Worm (Caenorhabditis elegans) whole organism, L4 larva: ENCODE results near the gene mig-23.
A peak's percentile ranks its signal among the peaks of the same experiment; 100 is the strongest.

Experiments used
- F49E8.2 ChIP-seq: sonication (generic microtip); optimal IDR thresholded peaks from 2 replicates; lab custom pipeline; 2016; ENCODE audit warnings: missing compliant biosample characterization, mild to moderate bottlenecking, missing genetic modification characterization, borderline replicate concordance
- R02D3.7 ChIP-seq: fragments of 150-350 bp; sonication (generic microtip); optimal IDR thresholded peaks from 3 replicates; lab custom pipeline; 2014; ENCODE audit warnings: missing biosample characterization, missing genetic modification characterization
- Y48G9A.11 ChIP-seq: fragments of 200-800 bp; sonication (Bioruptor generic); IDR thresholded peaks from 2 replicates; pipeline ENCODE4 v1.3.6; 2022; ENCODE audit warnings: missing genetic modification reagents, missing genetic modification characterization, missing compliant biosample characterization
- Y5F2A.4 ChIP-seq: fragments of 200-800 bp; sonication (Bioruptor generic); optimal IDR thresholded peaks from 2 replicates; lab custom pipeline; 2018; ENCODE audit warnings: mild to moderate bottlenecking, missing genetic modification characterization, missing compliant biosample characterization
- ZK546.5 ChIP-seq, 2 experiments: sonication (generic microtip); optimal IDR thresholded peaks; 2 replicates each; lab custom pipeline; 2017; ENCODE audit warnings: missing biosample characterization in 2 of 2, missing genetic modification characterization in 2 of 2
- aha-1 ChIP-seq: fragments of 150-350 bp; peaks from one replicate; lab custom pipeline; 2014; ENCODE audit warnings: missing biosample characterization, missing genetic modification characterization
- attf-4 ChIP-seq: sonication (generic microtip); optimal IDR thresholded peaks from 3 replicates; lab custom pipeline; 2017; ENCODE audit warnings: missing biosample characterization, missing genetic modification characterization
- ceh-28 ChIP-seq: fragments of 150-350 bp; optimal IDR thresholded peaks from 2 replicates; lab custom pipeline; 2014; ENCODE audit warnings: missing biosample characterization, missing genetic modification reagents, missing genetic modification characterization
- ceh-32 ChIP-seq: sonication (generic microtip); optimal IDR thresholded peaks from 2 replicates; lab custom pipeline; 2016; ENCODE audit warnings: mild to moderate bottlenecking, missing genetic modification characterization, missing compliant biosample characterization; ENCODE audit not compliant: poor library complexity
- ceh-62 ChIP-seq: sonication (generic microtip); optimal IDR thresholded peaks from 2 replicates; lab custom pipeline; 2017; ENCODE audit warnings: missing biosample characterization, missing genetic modification characterization
- daf-16 ChIP-seq, 3 experiments: sonication (generic microtip); optimal IDR thresholded peaks; 2 replicates each; lab custom pipeline; 2016 to 2017; ENCODE audit warnings: missing genetic modification characterization in 3 of 3, missing genetic modification reagents in 3 of 3, mild to moderate bottlenecking in 2 of 3, missing compliant biosample characterization in 2 of 3, missing biosample characterization in 1 of 3, moderate library complexity in 1 of 3
- daf-19 ChIP-seq: fragments of 200-800 bp; sonication (Bioruptor generic); conservative IDR thresholded peaks from 2 replicates; pipeline ENCODE4 v1.3.6; 2022; ENCODE audit warnings: missing genetic modification characterization, missing compliant biosample characterization
- dpl-1 ChIP-seq: fragments of 150-350 bp; optimal IDR thresholded peaks from 2 replicates; lab custom pipeline; 2014; ENCODE audit warnings: missing biosample characterization, missing genetic modification reagents, missing genetic modification characterization
- duxl-1 ChIP-seq: sonication (generic microtip); optimal IDR thresholded peaks from 2 replicates; lab custom pipeline; 2016; ENCODE audit warnings: mild to moderate bottlenecking, missing genetic modification characterization, moderate library complexity, missing compliant biosample characterization; ENCODE audit not compliant: poor library complexity
- fos-1 ChIP-seq: fragments of 150-350 bp; optimal IDR thresholded peaks from 2 replicates; lab custom pipeline; 2014; ENCODE audit warnings: missing biosample characterization, missing genetic modification characterization
- hlh-11 ChIP-seq: fragments of 200-800 bp; sonication (Bioruptor generic); optimal IDR thresholded peaks from 2 replicates; lab custom pipeline; 2018; ENCODE audit warnings: mild to moderate bottlenecking, missing genetic modification characterization, missing compliant biosample characterization
- hmg-1.1 ChIP-seq: fragments of 200-800 bp; sonication (Bioruptor generic); IDR thresholded peaks from 2 replicates; pipeline ENCODE4 v1.3.6; 2022; ENCODE audit warnings: missing genetic modification reagents, missing genetic modification characterization, missing compliant biosample characterization
- jun-1 ChIP-seq: fragments of 150-350 bp; optimal IDR thresholded peaks from 2 replicates; lab custom pipeline; 2014; ENCODE audit warnings: missing biosample characterization, missing genetic modification reagents, missing genetic modification characterization
- lin-13 ChIP-seq: fragments of 150-350 bp; optimal IDR thresholded peaks from 2 replicates; lab custom pipeline; 2014; ENCODE audit warnings: missing biosample characterization, missing genetic modification reagents, missing genetic modification characterization
- madf-5 ChIP-seq, 2 experiments: fragments of 200-800 bp; sonication (Bioruptor generic); IDR thresholded peaks; 2 replicates each; pipeline ENCODE4 v1.3.6; 2022; ENCODE audit warnings: missing compliant biosample characterization in 2 of 2, missing genetic modification characterization in 2 of 2
- mdl-1 ChIP-seq, 2 experiments: fragments of 150-350 bp in 1 of 2; sonication (generic microtip) in 1 of 2; optimal IDR thresholded peaks; 2 replicates each; lab custom pipeline; 2014 to 2017; ENCODE audit warnings: missing biosample characterization in 2 of 2, missing genetic modification characterization in 2 of 2
- mdt-29 ChIP-seq: fragments of 200-800 bp; sonication (Bioruptor generic); IDR thresholded peaks from 2 replicates; pipeline ENCODE4 v1.3.6; 2022; ENCODE audit warnings: missing genetic modification reagents, missing genetic modification characterization, missing compliant biosample characterization
- mes-2 ChIP-seq: sonication (generic microtip); optimal IDR thresholded peaks from 2 replicates; lab custom pipeline; 2016; ENCODE audit warnings: missing genotype, mild to moderate bottlenecking, missing genetic modification characterization, missing compliant biosample characterization; ENCODE audit not compliant: poor library complexity, severe bottlenecking
- mxl-2 ChIP-seq: fragments of 200-800 bp; sonication (Bioruptor generic); conservative IDR thresholded peaks from 2 replicates; pipeline ENCODE4 v1.3.6; 2022; ENCODE audit warnings: missing genetic modification reagents, missing genetic modification characterization, missing compliant biosample characterization
- nhr-11 ChIP-seq: fragments of 150-350 bp; optimal IDR thresholded peaks from 2 replicates; lab custom pipeline; 2014; ENCODE audit warnings: missing biosample characterization, missing genetic modification characterization
- nhr-111 ChIP-seq: fragments of 200-800 bp; sonication (Bioruptor generic); optimal IDR thresholded peaks from 2 replicates; lab custom pipeline; 2018; ENCODE audit warnings: mild to moderate bottlenecking, missing genetic modification characterization, missing compliant biosample characterization
- nhr-25 ChIP-seq: sonication (generic microtip); optimal IDR thresholded peaks from 2 replicates; lab custom pipeline; 2017; ENCODE audit warnings: missing genetic modification characterization, mild to moderate bottlenecking, missing compliant biosample characterization, antibody characterized with exemption, moderate library complexity, borderline replicate concordance; ENCODE audit not compliant: insufficient read depth
- nhr-28 ChIP-seq: fragments of 150-350 bp; optimal IDR thresholded peaks from 2 replicates; lab custom pipeline; 2014; ENCODE audit warnings: missing biosample characterization, missing genetic modification characterization
- nhr-42 ChIP-seq: fragments of 200-800 bp; sonication (Bioruptor generic); IDR thresholded peaks from 2 replicates; pipeline ENCODE4 v1.3.6; 2022; ENCODE audit warnings: missing genetic modification characterization, missing compliant biosample characterization
- nhr-48 ChIP-seq: sonication (generic microtip); optimal IDR thresholded peaks from 2 replicates; lab custom pipeline; 2016; ENCODE audit warnings: mild to moderate bottlenecking, missing genetic modification characterization, missing compliant biosample characterization
- nhr-76 ChIP-seq: fragments of 150-350 bp; optimal IDR thresholded peaks from 2 replicates; lab custom pipeline; 2014; ENCODE audit warnings: missing biosample characterization, missing genetic modification characterization
- php-3 ChIP-seq: fragments of 200-800 bp; sonication (Bioruptor generic); IDR thresholded peaks from 2 replicates; pipeline ENCODE4 v1.3.6; 2022; ENCODE audit warnings: missing genetic modification reagents, missing genetic modification characterization, missing compliant biosample characterization
- pqm-1 ChIP-seq: sonication (generic microtip); optimal IDR thresholded peaks from 2 replicates; lab custom pipeline; 2017; ENCODE audit warnings: missing biosample characterization, missing genetic modification characterization
- rbr-2 ChIP-seq: sonication (generic microtip); optimal IDR thresholded peaks from 2 replicates; lab custom pipeline; 2016; ENCODE audit warnings: missing genotype, missing genetic modification characterization, missing compliant biosample characterization
- tag-97 ChIP-seq: fragments of 200-800 bp; sonication (Bioruptor generic); IDR thresholded peaks from 2 replicates; pipeline ENCODE4 v1.3.6; 2022; ENCODE audit warnings: missing genetic modification characterization, missing compliant biosample characterization
- unc-130 ChIP-seq: sonication (generic microtip); optimal IDR thresholded peaks from 2 replicates; lab custom pipeline; 2016; ENCODE audit warnings: missing genetic modification reagents, missing genetic modification characterization, missing compliant biosample characterization
- unc-39 ChIP-seq: sonication (generic microtip); optimal IDR thresholded peaks from 2 replicates; lab custom pipeline; 2017; ENCODE audit warnings: missing biosample characterization, missing genetic modification characterization
- unc-62 ChIP-seq, 3 experiments: fragments of 150-350 bp in 1 of 3; sonication (generic microtip); optimal IDR thresholded peaks in 2 of 3; peaks in 1 of 3; 1 replicate in 1 of 3; 2 replicates in 2 of 3; lab custom pipeline; 2014 to 2017; ENCODE audit warnings: missing biosample characterization in 3 of 3, missing genetic modification characterization in 3 of 3, missing genetic modification reagents in 3 of 3, missing genotype in 1 of 3
- vab-7 ChIP-seq: fragments of 200-800 bp; sonication (Bioruptor generic); IDR thresholded peaks from 2 replicates; pipeline ENCODE4 v1.3.6; 2022; ENCODE audit warnings: missing genetic modification reagents, missing genetic modification characterization, missing compliant biosample characterization
- zfp-3 ChIP-seq: fragments of 200-800 bp; sonication (Bioruptor generic); conservative IDR thresholded peaks from 2 replicates; pipeline ENCODE4 v1.3.6; 2022; ENCODE audit warnings: missing genetic modification reagents, missing genetic modification characterization, missing compliant biosample characterization
- zip-11 ChIP-seq: fragments of 200-800 bp; sonication (Bioruptor generic); IDR thresholded peaks from 2 replicates; pipeline ENCODE4 v1.3.6; 2022; ENCODE audit warnings: missing genetic modification characterization, missing compliant biosample characterization

mig-23 gene

ce11 chrX:5962560-5962959 lies 13.9 kb upstream of the mig-23 start (continued):
- TF ChIP-seq nhr-76 (tag; lab: Kevin White, UChicago) (no peak), mes-2 (tag; lab: Kevin White, UChicago) (no peak), ceh-28 (tag; lab: Kevin White, UChicago) (no peak), Y48G9A.11 (no peak), pqm-1 (tag; lab: Kevin White, UChicago) (no peak), madf-5 (GFP tag; IDR thresholded peaks at IDR 0.05; lab: Robert Waterston, UW) (no peak)

ce11 chrX:5960872-5961271 lies 12.2 kb upstream of the mig-23 start:
- peak; percentile 45 for TF ChIP-seq nhr-28
- no peak for TF ChIP-seq mxl-2 (GFP tag; lab: Robert Waterston, UW)
- no peak for TF ChIP-seq jun-1
- TF ChIP-seq Y48G9A.11, result no peak
- TF ChIP-seq unc-62 (GFP tag; optimal IDR thresholded peaks at IDR 0.05 in 1 of 2; lab: Kevin White, UChicago), result peak in 1 of 2 experiments; percentile 64
- no peak for TF ChIP-seq unc-62 (tag; optimal IDR thresholded peaks at IDR 0.05; lab: Kevin White, UChicago)
- no peak for TF ChIP-seq nhr-42 (GFP tag; lab: Robert Waterston, UW)
- TF ChIP-seq nhr-25 (tag; lab: Kevin White, UChicago), result no peak
- no peak for TF ChIP-seq Y5F2A.4 (GFP tag; lab: Kevin White, UChicago)
- peak; percentile 9 for TF ChIP-seq pqm-1 (tag; lab: Kevin White, UChicago)
- TF ChIP-seq daf-16 (GFP tag; optimal IDR thresholded peaks at IDR 0.05; lab: Kevin White, UChicago), result peak in 1 of 2 experiments; percentile 65
- peak; percentile 10 for TF ChIP-seq daf-16 (tag; optimal IDR thresholded peaks at IDR 0.05; lab: Kevin White, UChicago)
- TF ChIP-seq, all 104 proteins: peak for 4

ce11 chrX:5958815-5959214 lies 10.1 kb upstream of the mig-23 start, which contains the start of gene R07E4.1:
Gene R07E4.1, plus strand, starts transcription at chrX:5959115.
- TF ChIP-seq unc-62 (GFP tag; optimal IDR thresholded peaks at IDR 0.05 in 1 of 2; lab: Kevin White, UChicago) (peak in 1 of 2 experiments; percentile 44), unc-62 (tag; optimal IDR thresholded peaks at IDR 0.05; lab: Kevin White, UChicago) (no peak), ceh-32 (tag; lab: Kevin White, UChicago) (no peak), nhr-48 (tag; lab: Kevin White, UChicago) (no peak), aha-1 (tag; lab: Kevin White, UChicago) (peak; percentile 52), php-3 (no peak), unc-39 (tag; lab: Kevin White, UChicago) (no peak), zfp-3 (no peak)

ce11 chrX:5956130-5956529 lies 7.5 kb upstream of the mig-23 start:
- TF ChIP-seq nhr-42 (GFP tag; lab: Robert Waterston, UW) (no peak), aha-1 (tag; lab: Kevin White, UChicago) (peak; percentile 73), fos-1 (no peak), unc-62 (GFP tag; optimal IDR thresholded peaks at IDR 0.05 in 1 of 2; lab: Kevin White, UChicago) (peak in 1 of 2 experiments; percentile 93), unc-62 (tag; optimal IDR thresholded peaks at IDR 0.05; lab: Kevin White, UChicago) (no peak), mdl-1 (tag; optimal IDR thresholded peaks at IDR 0.05; lab: Kevin White, UChicago) (no peak)

- no peak for TF ChIP-seq vab-7 (GFP tag; lab: Robert Waterston, UW)
- peak; percentile 72 for TF ChIP-seq hmg-1.1 (GFP tag; lab: Robert Waterston, UW)
- no peak for TF ChIP-seq F49E8.2 (tag; lab: Kevin White, UChicago)
- no peak for TF ChIP-seq unc-130 (GFP tag; lab: Kevin White, UChicago)
- no peak for TF ChIP-seq Y48G9A.11
- no peak for TF ChIP-seq daf-19
- no peak for TF ChIP-seq php-3
- no peak for TF ChIP-seq duxl-1
- no peak for TF ChIP-seq ZK546.5 (tag; optimal IDR thresholded peaks at IDR 0.05; lab: Kevin White, UChicago)
- peak; percentile 53 for TF ChIP-seq nhr-11 (tag; lab: Kevin White, UChicago)
- TF ChIP-seq fos-1, result no peak
- TF ChIP-seq mdt-29 (GFP tag; lab: Robert Waterston, UW), result no peak
- TF ChIP-seq Y5F2A.4 (GFP tag; lab: Kevin White, UChicago), result no peak
- no peak for TF ChIP-seq tag-97 (GFP tag; lab: Robert Waterston, UW)
- TF ChIP-seq R02D3.7 (tag; lab: Kevin White, UChicago), result no peak
- TF ChIP-seq nhr-111 (GFP tag; lab: Kevin White, UChicago), result no peak
- peak; percentile 65 for TF ChIP-seq dpl-1
- no peak for TF ChIP-seq hlh-11 (tag; lab: Kevin White, UChicago)
- TF ChIP-seq lin-13 (GFP tag; lab: Kevin White, UChicago), result peak; percentile 13
- TF ChIP-seq mdl-1 (tag; optimal IDR thresholded peaks at IDR 0.05; lab: Kevin White, UChicago), result peak in 1 of 2 experiments; percentile 6
- TF ChIP-seq attf-4 (tag; lab: Kevin White, UChicago), result no peak
- TF ChIP-seq zip-11 (GFP tag; lab: Robert Waterston, UW), result no peak
- peak; percentile 63 for TF ChIP-seq rbr-2 (tag; lab: Kevin White, UChicago)
- no peak for TF ChIP-seq ceh-62 (tag; lab: Kevin White, UChicago)
Observed at ce11 chrX:5953174-5953573, 4.5 kb upstream of the mig-23 start, which contains the start of the genes R07E4.5 and R07E4.3. Gene R07E4.5, minus strand, starts transcription at chrX:5953174. Gene R07E4.3, plus strand, starts transcription at chrX:5953458.
